Worm (Caenorhabditis elegans): ENCODE results near the gene W06H8.6.

The W06H8.6 gene

ce11 chrV:6213216-6213735 is 13.5 kb downstream of the W06H8.6 start:
- TF ChIP-seq somi-1 (GFP tag; optimal IDR thresholded peaks at IDR 0.05) (no peak), T26A5.8 (tag; optimal IDR thresholded peaks at IDR 0.05) (no peak), zim-3 (tag; optimal IDR thresholded peaks at IDR 0.05) (no peak), repo-1 (tag; optimal IDR thresholded peaks at IDR 0.05) (no peak), snpc-3.4 (tag; optimal IDR thresholded peaks at IDR 0.05) (no peak), madf-8 (GFP tag; conservative IDR thresholded peaks at IDR 0.05) (no peak), ztf-28 (GFP tag; IDR thresholded peaks at IDR 0.05) (no peak), lsl-1 (GFP tag; optimal IDR thresholded peaks at IDR 0.05) (no peak)

DNA sequence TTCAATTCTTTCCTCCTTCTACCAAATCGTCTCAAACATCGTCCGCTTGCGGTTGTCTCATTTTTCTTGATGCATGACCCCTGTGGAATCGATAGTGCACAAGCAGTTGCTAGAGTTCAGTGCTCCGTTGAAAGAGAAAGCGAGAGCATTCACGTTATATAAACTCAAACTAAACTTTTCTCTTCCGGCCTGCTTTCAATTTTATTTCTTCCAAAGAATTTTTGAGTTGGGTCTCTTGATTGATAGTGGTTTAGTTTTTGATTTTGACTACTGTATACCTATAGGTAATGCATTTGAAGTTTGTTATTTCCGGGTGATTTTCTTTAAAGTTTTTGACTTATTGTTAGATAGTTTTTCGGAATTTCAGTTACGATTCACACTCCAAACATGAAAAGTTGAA is 14.2 kb downstream of the W06H8.6 start:
- TF ChIP-seq snpc-3.4 (tag; optimal IDR thresholded peaks at IDR 0.05) (no peak), lag-1 (GFP tag; IDR thresholded peaks at IDR 0.05) (no peak), ceh-100 (GFP tag; IDR thresholded peaks at IDR 0.05) (no peak), die-1 (tag; optimal IDR thresholded peaks at IDR 0.05) (no peak), lin-26 (GFP tag; IDR thresholded peaks at IDR 0.05) (no peak), somi-1 (GFP tag; optimal IDR thresholded peaks at IDR 0.05) (no peak), F37B4.10 (GFP tag; IDR thresholded peaks at IDR 0.05) (no peak), zfh-2 (GFP tag; conservative IDR thresholded peaks at IDR 0.05) (no peak), F55B11.4 (tag; optimal IDR thresholded peaks at IDR 0.05; ENCODE audit: borderline replicate concordance, insufficient read depth) (no peak), hrde-1 (tag; optimal IDR thresholded peaks at IDR 0.05; ENCODE audit: borderline replicate concordance) (no peak), nhr-90 (tag; optimal IDR thresholded peaks at IDR 0.05) (no peak), nhr-179 (tag; optimal IDR thresholded peaks at IDR 0.05) (no peak), ztf-26 (tag; optimal IDR thresholded peaks at IDR 0.05) (no peak), snpc-1.3 (tag; optimal IDR thresholded peaks at IDR 0.05; ENCODE audit: insufficient read depth) (no peak), K12H6.12 (tag; optimal IDR thresholded peaks at IDR 0.05) (no peak), sptf-2 (GFP tag; optimal IDR thresholded peaks at IDR 0.05) (no peak), ztf-3 (GFP tag; optimal IDR thresholded peaks at IDR 0.05) (no peak), aptf-2 (GFP tag; conservative IDR thresholded peaks at IDR 0.05) (no peak), attf-3 (GFP tag; conservative IDR thresholded peaks at IDR 0.05) (no peak), rec-8 (tag; optimal IDR thresholded peaks at IDR 0.05) (no peak)

ce11 chrV:6211509-6211908 is 15.3 kb downstream of the W06H8.6 start:
- TF ChIP-seq unc-130 (GFP tag; optimal IDR thresholded peaks at IDR 0.05) (no peak), atf-7 (tag; optimal IDR thresholded peaks at IDR 0.05) (no peak), lsl-1 (GFP tag; optimal IDR thresholded peaks at IDR 0.05) (no peak), dox-1 (GFP tag; IDR thresholded peaks at IDR 0.05) (0 out of 2 replicates have a peak, but pooled peaks have one; percentile 29), nhr-179 (tag; optimal IDR thresholded peaks at IDR 0.05) (no peak), let-607 (tag; optimal IDR thresholded peaks at IDR 0.05) (peak in 1 of 2 experiments; percentile 10), Y79H2A.3 (GFP tag; conservative IDR thresholded peaks at IDR 0.05) (no peak), hrde-1 (tag; optimal IDR thresholded peaks at IDR 0.05; ENCODE audit: borderline replicate concordance) (no peak), athp-1 (tag; optimal IDR thresholded peaks at IDR 0.05) (no peak), F57C9.4 (tag; optimal IDR thresholded peaks at IDR 0.05) (no peak), ceh-100 (GFP tag; IDR thresholded peaks at IDR 0.05) (no peak), ets-4 (GFP tag; optimal IDR thresholded peaks at IDR 0.05) (peak; percentile 20), nhr-80 (tag; optimal IDR thresholded peaks at IDR 0.05) (peak; percentile 89), unc-62 (GFP tag; optimal IDR thresholded peaks at IDR 0.05) (peak; percentile 19), sptf-2 (GFP tag; optimal IDR thresholded peaks at IDR 0.05) (no peak), F10E7.11 (tag; optimal IDR thresholded peaks at IDR 0.05) (no peak), egl-44 (GFP tag; IDR thresholded peaks at IDR 0.05) (0 out of 2 replicates have a peak, but pooled peaks have one; percentile 22), pha-4 (tag; optimal IDR thresholded peaks at IDR 0.05) (no peak), cebp-1 (GFP tag; IDR thresholded peaks at IDR 0.05) (no peak), cebp-1 (tag; optimal IDR thresholded peaks at IDR 0.05) (peak; percentile 12), somi-1 (GFP tag; optimal IDR thresholded peaks at IDR 0.05) (no peak), ztf-18 (tag; optimal IDR thresholded peaks at IDR 0.05) (no peak)

All from whole organism, young adult.